Fruit fly (Drosophila melanogaster) whole organism, embryonic: ENCODE data around the gene Tango9.

Experiments
- Adf1 ChIP-seq: fragments of 200-800 bp; sonication (Bioruptor generic); IDR thresholded peaks from 2 replicates; pipeline ENCODE4 v1.3.6; 2022; ENCODE audit warnings: missing biosample characterization, missing genetic modification characterization
- CG11085 ChIP-seq: fragments of 200-800 bp; sonication (Bioruptor generic); IDR thresholded peaks from 2 replicates; pipeline ENCODE4 v1.3.6; 2022; ENCODE audit warnings: missing biosample characterization, missing genetic modification characterization
- CG11093 ChIP-seq: fragments of 200-800 bp; sonication (Bioruptor generic); IDR thresholded peaks from 3 replicates; pipeline ENCODE4 v1.3.6; 2022; ENCODE audit warnings: missing biosample characterization, missing genetic modification characterization
- CG11723 ChIP-seq: fragments of 200-800 bp; sonication (Bioruptor generic); optimal IDR thresholded peaks from 2 replicates; lab custom pipeline; 2017; ENCODE audit warnings: missing biosample characterization, mild to moderate bottlenecking, missing genetic modification characterization
- CG13287 ChIP-seq: fragments of 200-800 bp; sonication (Bioruptor generic); IDR thresholded peaks from 2 replicates; pipeline ENCODE4 v1.3.6; 2022; ENCODE audit warnings: missing biosample characterization, missing genetic modification characterization; ENCODE audit not compliant: partially characterized antibody
- CG13624 ChIP-seq: fragments of 200-800 bp; sonication (Bioruptor generic); optimal IDR thresholded peaks from 2 replicates; lab custom pipeline; 2016; ENCODE audit warnings: missing biosample characterization, missing genetic modification characterization
- CG15479 ChIP-seq: fragments of 200-800 bp; sonication (Bioruptor generic); optimal IDR thresholded peaks from 3 replicates; lab custom pipeline; 2019; ENCODE audit warnings: missing biosample characterization, mild to moderate bottlenecking, missing genetic modification characterization, moderate library complexity
- CG17802 ChIP-seq: fragments of 200-800 bp; sonication (Bioruptor generic); optimal IDR thresholded peaks from 2 replicates; lab custom pipeline; 2018; ENCODE audit warnings: missing biosample characterization, mild to moderate bottlenecking, missing genetic modification characterization, moderate library complexity
- CG17912 ChIP-seq: fragments of 200-800 bp; sonication (Bioruptor generic); optimal IDR thresholded peaks from 2 replicates; lab custom pipeline; 2018; ENCODE audit warnings: missing biosample characterization, mild to moderate bottlenecking, missing genetic modification characterization
- CG18011 ChIP-seq: fragments of 200-800 bp; sonication (Bioruptor generic); optimal IDR thresholded peaks from 2 replicates; lab custom pipeline; 2017; ENCODE audit warnings: missing biosample characterization, missing genetic modification characterization, mild to moderate bottlenecking, moderate library complexity, missing genotype
- CG2199 ChIP-seq: fragments of 200-800 bp; sonication (Bioruptor generic); IDR thresholded peaks from 3 replicates; pipeline ENCODE4 v1.3.6; 2022; ENCODE audit warnings: missing biosample characterization, missing genetic modification characterization
- CG2712 ChIP-seq: fragments of 200-800 bp; optimal IDR thresholded peaks from 3 replicates; lab custom pipeline; 2019; ENCODE audit warnings: missing biosample characterization, mild to moderate bottlenecking, missing genetic modification characterization, moderate library complexity
- CG30403 ChIP-seq: fragments of 200-800 bp; sonication (Bioruptor generic); optimal IDR thresholded peaks from 3 replicates; lab custom pipeline; 2016; ENCODE audit warnings: missing biosample characterization, missing genetic modification characterization
- CG3065 ChIP-seq: fragments of 200-800 bp; sonication (Bioruptor generic); optimal IDR thresholded peaks from 2 replicates; lab custom pipeline; 2016; ENCODE audit warnings: missing biosample characterization, missing genetic modification characterization
- CG31441 ChIP-seq: fragments of 200-800 bp; sonication (Bioruptor generic); IDR thresholded peaks from 2 replicates; pipeline ENCODE4 v1.3.6; 2022; ENCODE audit warnings: missing biosample characterization, missing genetic modification characterization
- CG3281 ChIP-seq: fragments of 200-800 bp; sonication (Bioruptor generic); optimal IDR thresholded peaks from 3 replicates; lab custom pipeline; 2017; ENCODE audit warnings: missing biosample characterization, mild to moderate bottlenecking, missing genetic modification characterization
- CG33213 ChIP-seq: fragments of 200-800 bp; sonication (Bioruptor generic); optimal IDR thresholded peaks from 3 replicates; lab custom pipeline; 2016; ENCODE audit warnings: missing biosample characterization, missing genetic modification characterization
- CG4282 ChIP-seq: fragments of 200-800 bp; sonication (Bioruptor generic); optimal IDR thresholded peaks from 2 replicates; lab custom pipeline; 2016; ENCODE audit warnings: missing biosample characterization, missing genetic modification characterization
- CG4617 ChIP-seq: fragments of 200-800 bp; sonication (Bioruptor generic); optimal IDR thresholded peaks from 3 replicates; lab custom pipeline; 2016; ENCODE audit warnings: missing biosample characterization, missing genetic modification characterization, borderline replicate concordance
- CG4730 ChIP-seq: fragments of 200-800 bp; sonication (Bioruptor generic); IDR thresholded peaks from 2 replicates; pipeline ENCODE4 v1.3.6; 2022; ENCODE audit warnings: missing biosample characterization, missing genetic modification characterization
- CG6175 ChIP-seq: fragments of 200-800 bp; sonication (Bioruptor generic); IDR thresholded peaks from 3 replicates; pipeline ENCODE4 v1.3.6; 2022; ENCODE audit warnings: missing biosample characterization, missing genetic modification characterization
- CG6683 ChIP-seq: fragments of 200-800 bp; sonication (Bioruptor generic); optimal IDR thresholded peaks from 2 replicates; lab custom pipeline; 2017; ENCODE audit warnings: missing biosample characterization, mild to moderate bottlenecking, missing genetic modification characterization, missing genetic modification reagents
- CG7987 ChIP-seq: fragments of 200-800 bp; sonication (Bioruptor generic); optimal IDR thresholded peaks from 2 replicates; lab custom pipeline; 2018; ENCODE audit warnings: missing biosample characterization, mild to moderate bottlenecking, missing genetic modification characterization, moderate library complexity
- CG9215 ChIP-seq: fragments of 200-800 bp; sonication (Bioruptor generic); IDR thresholded peaks from 2 replicates; pipeline ENCODE4 v1.3.6; 2022; ENCODE audit warnings: missing biosample characterization, missing genetic modification characterization
- CrebB ChIP-seq: fragments of 200-800 bp; sonication (Bioruptor generic); optimal IDR thresholded peaks from 3 replicates; lab custom pipeline; 2018; ENCODE audit warnings: missing biosample characterization, mild to moderate bottlenecking, missing genetic modification characterization
- Dp ChIP-seq: fragments of 200-800 bp; sonication (Bioruptor generic); optimal IDR thresholded peaks from 2 replicates; lab custom pipeline; 2018; ENCODE audit warnings: missing biosample characterization, mild to moderate bottlenecking, missing genetic modification characterization, moderate library complexity
- E2f2 ChIP-seq: fragments of 200-800 bp; sonication (Bioruptor generic); IDR thresholded peaks from 2 replicates; pipeline ENCODE4 v1.3.6; 2022; ENCODE audit warnings: missing biosample characterization, missing genetic modification characterization
- Eip74EF ChIP-seq, 2 experiments: fragments of 200-800 bp in 1 of 2; fragments of >200 bp in 1 of 2; sonication (Bioruptor generic) in 1 of 2; optimal IDR thresholded peaks; 2 replicates each; lab custom pipeline; 2017 to 2019; ENCODE audit warnings: missing biosample characterization in 2 of 2, missing genetic modification characterization in 2 of 2, mild to moderate bottlenecking in 1 of 2, moderate library complexity in 1 of 2
- Ets65A ChIP-seq: fragments of 200-800 bp; sonication (Bioruptor generic); peaks from one replicate; lab custom pipeline; 2016; ENCODE audit warnings: missing biosample characterization, missing genetic modification characterization
- Fer3 ChIP-seq: fragments of 200-800 bp; sonication (Bioruptor generic); optimal IDR thresholded peaks from 2 replicates; lab custom pipeline; 2018; ENCODE audit warnings: missing biosample characterization, mild to moderate bottlenecking, missing genetic modification characterization, moderate library complexity
- Gsc ChIP-seq: fragments of 200-800 bp; sonication (Bioruptor generic); IDR thresholded peaks from 2 replicates; pipeline ENCODE4 v1.3.6; 2022; ENCODE audit warnings: missing biosample characterization, missing genetic modification characterization
- Hmx ChIP-seq: fragments of 200-800 bp; sonication (Bioruptor generic); optimal IDR thresholded peaks from 2 replicates; lab custom pipeline; 2016; ENCODE audit warnings: missing biosample characterization, missing genetic modification characterization
- Lim3 ChIP-seq: fragments of 200-800 bp; sonication (Bioruptor generic); IDR thresholded peaks from 2 replicates; pipeline ENCODE4 v1.3.6; 2022; ENCODE audit warnings: missing biosample characterization, missing genetic modification characterization
- Meics ChIP-seq: fragments of 200-800 bp; sonication (Bioruptor generic); optimal IDR thresholded peaks from 2 replicates; lab custom pipeline; 2017; ENCODE audit warnings: missing biosample characterization, mild to moderate bottlenecking, missing genetic modification characterization
- NC2β ChIP-seq: fragments of 200-800 bp; sonication (Bioruptor generic); optimal IDR thresholded peaks from 2 replicates; lab custom pipeline; 2016; ENCODE audit warnings: missing biosample characterization, missing genetic modification characterization
- NFAT ChIP-seq: fragments of 200-800 bp; sonication (Bioruptor generic); IDR thresholded peaks from 2 replicates; pipeline ENCODE4 v1.3.6; 2022; ENCODE audit warnings: missing biosample characterization, missing genetic modification characterization
- PHDP ChIP-seq: fragments of 200-800 bp; sonication (Bioruptor generic); optimal IDR thresholded peaks from 3 replicates; lab custom pipeline; 2018; ENCODE audit warnings: missing biosample characterization, mild to moderate bottlenecking, missing genetic modification characterization, moderate library complexity
- Side ChIP-seq: fragments of 200-800 bp; sonication (Bioruptor generic); optimal IDR thresholded peaks from 2 replicates; lab custom pipeline; 2016; ENCODE audit warnings: missing biosample characterization, missing genetic modification characterization
- Spps ChIP-seq: fragments of 200-800 bp; sonication (Bioruptor generic); optimal IDR thresholded peaks from 2 replicates; lab custom pipeline; 2018; ENCODE audit warnings: missing biosample characterization, mild to moderate bottlenecking, missing genetic modification characterization
- Vsx1 ChIP-seq: fragments of 200-800 bp; sonication (Bioruptor generic); optimal IDR thresholded peaks from 2 replicates; lab custom pipeline; 2017; ENCODE audit warnings: missing biosample characterization, mild to moderate bottlenecking, missing genetic modification characterization, missing genetic modification reagents
- ab ChIP-seq: fragments of 200-800 bp; sonication (Bioruptor generic); optimal IDR thresholded peaks from 2 replicates; lab custom pipeline; 2016; ENCODE audit warnings: missing biosample characterization, missing genetic modification characterization
- dmrt11E ChIP-seq: fragments of 200-800 bp; sonication (Bioruptor generic); optimal IDR thresholded peaks from 3 replicates; lab custom pipeline; 2018; ENCODE audit warnings: missing biosample characterization, mild to moderate bottlenecking, missing genetic modification characterization, moderate library complexity
- ftz-f1 ChIP-seq: fragments of 200-800 bp; sonication (Bioruptor generic); optimal IDR thresholded peaks from 2 replicates; lab custom pipeline; 2016; ENCODE audit warnings: missing biosample characterization, missing genetic modification characterization
- gce ChIP-seq: fragments of 200-800 bp; sonication (Bioruptor generic); IDR thresholded peaks from 3 replicates; pipeline ENCODE4 v1.3.6; 2022; ENCODE audit warnings: missing biosample characterization, missing genetic modification characterization
- ind ChIP-seq: fragments of 200-800 bp; sonication (Bioruptor generic); optimal IDR thresholded peaks from 3 replicates; lab custom pipeline; 2016; ENCODE audit warnings: missing biosample characterization, missing genetic modification characterization
- knrl ChIP-seq: fragments of 200-800 bp; sonication (Bioruptor generic); IDR thresholded peaks from 3 replicates; pipeline ENCODE4 v1.3.6; 2022; ENCODE audit warnings: missing biosample characterization, missing genetic modification characterization; ENCODE audit not compliant: partially characterized antibody
- luna ChIP-seq: fragments of 200-800 bp; sonication (Bioruptor generic); optimal IDR thresholded peaks from 2 replicates; lab custom pipeline; 2016; ENCODE audit warnings: missing biosample characterization, missing genetic modification characterization
- peb ChIP-seq: fragments of 200-800 bp; sonication (Bioruptor generic); IDR thresholded peaks from 2 replicates; pipeline ENCODE4 v1.3.6; 2022; ENCODE audit warnings: missing biosample characterization, missing genetic modification characterization
- scrt ChIP-seq: fragments of 200-800 bp; sonication (Bioruptor generic); optimal IDR thresholded peaks from 2 replicates; lab custom pipeline; 2018; ENCODE audit warnings: missing biosample characterization, mild to moderate bottlenecking, missing genetic modification characterization, moderate library complexity
- sima ChIP-seq: fragments of 200-800 bp; sonication (Bioruptor generic); optimal IDR thresholded peaks from 2 replicates; lab custom pipeline; 2016; ENCODE audit warnings: missing biosample characterization, missing genetic modification characterization
- ssp ChIP-seq: fragments of 200-800 bp; sonication (Bioruptor generic); IDR thresholded peaks from 2 replicates; pipeline ENCODE4 v1.3.6; 2022; ENCODE audit warnings: missing biosample characterization, missing genetic modification characterization
- zf30C ChIP-seq: fragments of 200-800 bp; sonication (Bioruptor generic); optimal IDR thresholded peaks from 3 replicates; lab custom pipeline; 2018; ENCODE audit warnings: missing biosample characterization, mild to moderate bottlenecking, missing genetic modification characterization

Tango9 gene

DNA sequence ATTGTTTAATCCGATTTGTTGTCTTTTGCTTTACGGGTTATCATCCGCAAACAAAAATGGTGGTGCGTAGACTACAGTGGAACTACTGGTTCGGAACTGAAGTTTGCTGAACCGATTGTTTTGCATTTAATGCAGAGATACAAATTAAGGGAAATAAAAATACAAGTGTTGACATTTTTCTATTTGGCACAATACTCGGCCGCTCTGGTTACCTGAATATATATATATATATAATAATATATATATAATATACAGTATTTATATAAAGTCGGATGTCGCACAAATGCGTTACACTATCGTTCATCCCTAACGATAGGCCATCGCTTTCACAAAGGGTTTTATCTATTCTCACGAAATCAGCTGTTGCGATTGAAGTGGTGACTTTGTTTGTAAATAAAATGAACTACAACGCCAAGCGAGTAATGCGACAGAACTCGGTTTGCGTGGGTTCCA is 42.1 kb upstream of the Tango9 start, which contains the start of the genes DCAF12 and Spt3 (continued):
- TF ChIP-seq sima (GFP tag; lab: Kevin White, UChicago) (no peak), CG2199 (GFP tag; lab: Robert Waterston, UW) (no peak), Spps (tag; lab: Kevin White, UChicago) (peak; percentile 28), CG17802 (tag; lab: Kevin White, UChicago) (no peak), Ets65A (GFP tag; lab: Kevin White, UChicago) (no peak), CG4617 (GFP tag; lab: Kevin White, UChicago) (peak; percentile 44), ssp (GFP tag; lab: Robert Waterston, UW) (peak; percentile 47), Hmx (GFP tag; lab: Kevin White, UChicago) (no peak), ab (no peak), CG17912 (GFP tag; lab: Kevin White, UChicago) (no peak), Eip74EF (GFP tag; optimal IDR thresholded peaks at IDR 0.05; lab: Kevin White, UChicago) (no peak), CG3065 (GFP tag; lab: Kevin White, UChicago) (no peak), Side (peak; percentile 44), CG3281 (GFP tag; lab: Kevin White, UChicago) (peak; percentile 63), NFAT (GFP tag; lab: Robert Waterston, UW) (no peak), CrebB (tag; lab: Kevin White, UChicago) (no peak), Dp (GFP tag; lab: Kevin White, UChicago) (no peak), CG30403 (GFP tag; lab: Kevin White, UChicago) (peak; percentile 33), CG4730 (peak; percentile 32; the same call in 1 of the 2 replicates), gce (GFP tag; lab: Robert Waterston, UW) (no peak), PHDP (tag; lab: Kevin White, UChicago) (no peak), CG4282 (no peak), ind (GFP tag; lab: Kevin White, UChicago) (peak; percentile 53), Gsc (GFP tag; lab: Robert Waterston, UW) (no peak), luna (GFP tag; lab: Kevin White, UChicago) (no peak), dmrt11E (tag; lab: Kevin White, UChicago) (peak; percentile 67), peb (no peak), Meics (GFP tag; lab: Kevin White, UChicago) (no peak), Lim3 (GFP tag; lab: Robert Waterston, UW) (no peak), CG2712 (peak; percentile 81), NC2β (GFP tag; lab: Kevin White, UChicago) (no peak), E2f2 (GFP tag; lab: Robert Waterston, UW) (no peak), CG11723 (no peak), CG11093 (GFP tag; lab: Robert Waterston, UW) (no peak; the same call in 2 of the 3 replicates), CG31441 (GFP tag; lab: Robert Waterston, UW) (peak; percentile 74; the same call in 1 of the 2 replicates), Adf1 (GFP tag; lab: Robert Waterston, UW) (no peak), CG11085 (GFP tag; lab: Robert Waterston, UW) (no peak), ftz-f1 (GFP tag; lab: Kevin White, UChicago) (no peak), CG18011 (GFP tag; lab: Kevin White, UChicago) (no peak), CG33213 (no peak), CG13287 (peak; percentile 90), CG15479 (no peak), CG6175 (GFP tag; lab: Robert Waterston, UW) (no peak), zf30C (no peak), scrt (GFP tag; lab: Kevin White, UChicago) (peak; percentile 44), knrl (GFP tag; lab: Robert Waterston, UW) (peak; percentile 99), CG7987 (GFP tag; lab: Kevin White, UChicago) (no peak), CG13624 (GFP tag; lab: Kevin White, UChicago) (no peak), CG6683 (GFP tag; lab: Kevin White, UChicago) (no peak), Fer3 (tag; lab: Kevin White, UChicago) (no peak), CG9215 (GFP tag; lab: Robert Waterston, UW) (peak; percentile 69), Vsx1 (GFP tag; lab: Kevin White, UChicago) (no peak)
